Worm (Caenorhabditis elegans): ENCODE results near the gene F48F5.6.

- TF ChIP-seq unc-62 (GFP tag; optimal IDR thresholded peaks at IDR 0.05) (no peak), akir-1 (GFP tag; optimal IDR thresholded peaks at IDR 0.05) (no peak), dpl-1 (GFP tag; optimal IDR thresholded peaks at IDR 0.05) (no peak), nfya-1 (tag; optimal IDR thresholded peaks at IDR 0.05; ENCODE audit: borderline replicate concordance, insufficient read depth) (no peak)
Measured at ce11 chrV:20416790-20417189, 36.2 kb downstream of the F48F5.6 start.
